Worm (Caenorhabditis elegans): ENCODE data around the gene str-150.

ce11 chrV:16622754-16623261 lies 39.7 kb downstream of the str-150 start, which contains the start of gene Y70C5A.2:
- TF ChIP-seq ama-1 (optimal IDR thresholded peaks at IDR 0.05) (no peak), ets-7 (tag; optimal IDR thresholded peaks at IDR 0.05) (no peak), aly-1 (tag; optimal IDR thresholded peaks at IDR 0.05) (no peak), F13C5.2 (tag; optimal IDR thresholded peaks at IDR 0.05) (no peak), ceh-36 (tag; optimal IDR thresholded peaks at IDR 0.05) (no peak)
